Worm (Caenorhabditis elegans): ENCODE measurements around the gene vit-3.

vit-3 gene

DNA sequence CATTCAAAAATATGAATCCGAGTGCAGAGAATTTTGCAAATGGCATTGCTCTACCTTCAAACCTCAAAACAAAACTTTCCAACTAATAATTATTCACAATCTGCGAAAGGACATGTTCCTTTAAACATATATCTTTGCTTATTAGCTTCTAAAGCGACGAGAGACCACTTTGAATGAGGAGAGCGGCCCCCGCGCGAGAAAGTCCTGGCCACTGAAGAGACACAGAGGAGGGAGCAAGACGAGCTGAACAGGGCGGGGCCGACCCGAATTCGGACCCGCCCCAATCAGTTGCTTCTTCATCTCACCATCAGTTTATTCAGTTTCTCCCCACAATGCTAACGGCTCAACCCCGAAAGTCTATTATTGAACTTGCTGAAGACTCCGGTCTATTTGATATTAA is 13.3 kb upstream of the vit-3 start, which contains the start of gene T27A10.2:
Gene T27A10.2, plus strand, starts transcription at position 333 of the 400 bp plus-strand sequence.
- TF ChIP-seq scrt-1 (GFP tag; IDR thresholded peaks at IDR 0.05) (no peak), tbx-37 (GFP tag; conservative IDR thresholded peaks at IDR 0.05) (no peak), ceh-13 (GFP tag; optimal IDR thresholded peaks at IDR 0.05) (no peak), aly-1 (tag; optimal IDR thresholded peaks at IDR 0.05) (no peak), ama-1 (optimal IDR thresholded peaks at IDR 0.05) (no peak), sea-1 (GFP tag; conservative IDR thresholded peaks at IDR 0.05) (no peak), tra-4 (tag; optimal IDR thresholded peaks at IDR 0.05) (no peak), ets-7 (tag; optimal IDR thresholded peaks at IDR 0.05) (no peak)

DNA sequence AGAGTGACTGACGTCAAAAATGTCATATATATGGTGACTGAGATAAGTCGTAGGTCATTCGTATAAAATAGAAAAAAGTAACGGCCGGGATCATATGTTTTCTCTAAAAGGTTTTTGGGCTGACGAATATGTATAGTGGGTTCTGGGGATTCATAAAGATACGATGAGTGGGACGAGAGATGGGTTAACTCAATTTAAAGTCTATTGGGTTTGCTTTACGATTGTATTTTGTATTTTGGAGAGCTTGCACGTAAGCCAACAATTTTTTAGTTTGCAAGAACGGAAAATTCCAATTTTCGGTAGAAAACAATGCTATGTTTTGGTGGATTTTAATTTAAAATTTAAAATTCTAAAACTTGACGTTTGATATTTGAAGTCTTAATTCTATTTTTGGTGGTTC is 12.1 kb upstream of the vit-3 start:
- no peak for TF ChIP-seq flt-1 (GFP tag; IDR thresholded peaks at IDR 0.05)
- no peak for TF ChIP-seq B0310.2 (tag; optimal IDR thresholded peaks at IDR 0.05)
- TF ChIP-seq ceh-36 (tag; optimal IDR thresholded peaks at IDR 0.05): no peak
- TF ChIP-seq aly-1 (tag; optimal IDR thresholded peaks at IDR 0.05): no peak
- no peak for TF ChIP-seq hmbx-1 (tag; optimal IDR thresholded peaks at IDR 0.05)
- no peak for TF ChIP-seq tra-4 (tag; optimal IDR thresholded peaks at IDR 0.05)
- TF ChIP-seq F13C5.2 (tag; optimal IDR thresholded peaks at IDR 0.05): no peak
- TF ChIP-seq hmg-4 (GFP tag; optimal IDR thresholded peaks at IDR 0.05): no peak
- TF ChIP-seq ceh-13 (GFP tag; optimal IDR thresholded peaks at IDR 0.05): no peak
- TF ChIP-seq tbx-37 (GFP tag; conservative IDR thresholded peaks at IDR 0.05): no peak
- TF ChIP-seq ama-1 (optimal IDR thresholded peaks at IDR 0.05): no peak
- no peak for TF ChIP-seq ets-7 (tag; optimal IDR thresholded peaks at IDR 0.05)
- TF ChIP-seq scrt-1 (GFP tag; IDR thresholded peaks at IDR 0.05): no peak
- no peak for TF ChIP-seq sea-1 (GFP tag; conservative IDR thresholded peaks at IDR 0.05)
- no peak for TF ChIP-seq tbx-11 (GFP tag; IDR thresholded peaks at IDR 0.05)
- TF ChIP-seq hnd-1 (tag; optimal IDR thresholded peaks at IDR 0.05): no peak
- no peak for TF ChIP-seq pes-1 (GFP tag; IDR thresholded peaks at IDR 0.05)

- TF ChIP-seq hnd-1 (tag; optimal IDR thresholded peaks at IDR 0.05) (no peak), flt-1 (GFP tag; IDR thresholded peaks at IDR 0.05) (no peak), ama-1 (optimal IDR thresholded peaks at IDR 0.05) (no peak), ets-7 (tag; optimal IDR thresholded peaks at IDR 0.05) (no peak), tbx-37 (GFP tag; conservative IDR thresholded peaks at IDR 0.05) (no peak), sea-1 (GFP tag; conservative IDR thresholded peaks at IDR 0.05) (no peak), B0310.2 (tag; optimal IDR thresholded peaks at IDR 0.05) (no peak), aly-1 (tag; optimal IDR thresholded peaks at IDR 0.05) (no peak), scrt-1 (GFP tag; IDR thresholded peaks at IDR 0.05) (no peak), hmg-4 (GFP tag; optimal IDR thresholded peaks at IDR 0.05) (no peak), hmbx-1 (tag; optimal IDR thresholded peaks at IDR 0.05) (no peak), F13C5.2 (tag; optimal IDR thresholded peaks at IDR 0.05) (no peak)
Measured at ce11 chrX:3583436-3583835, 11.1 kb upstream of the vit-3 start.

ce11 chrX:3581813-3582212 is 9.5 kb upstream of the vit-3 start:
- no peak for TF ChIP-seq tbx-11 (GFP tag; IDR thresholded peaks at IDR 0.05)
- no peak for TF ChIP-seq F13C5.2 (tag; optimal IDR thresholded peaks at IDR 0.05)
- TF ChIP-seq hnd-1 (tag; optimal IDR thresholded peaks at IDR 0.05): no peak
- TF ChIP-seq ets-7 (tag; optimal IDR thresholded peaks at IDR 0.05): no peak
- no peak for TF ChIP-seq ama-1 (optimal IDR thresholded peaks at IDR 0.05)
- no peak for TF ChIP-seq pes-1 (GFP tag; IDR thresholded peaks at IDR 0.05)
- TF ChIP-seq scrt-1 (GFP tag; IDR thresholded peaks at IDR 0.05): no peak
- TF ChIP-seq tra-4 (tag; optimal IDR thresholded peaks at IDR 0.05): no peak
- TF ChIP-seq tbx-37 (GFP tag; conservative IDR thresholded peaks at IDR 0.05): no peak
- TF ChIP-seq ceh-36 (tag; optimal IDR thresholded peaks at IDR 0.05): no peak
- no peak for TF ChIP-seq hmg-4 (GFP tag; optimal IDR thresholded peaks at IDR 0.05)
- TF ChIP-seq ceh-13 (GFP tag; optimal IDR thresholded peaks at IDR 0.05): no peak
- TF ChIP-seq aly-1 (tag; optimal IDR thresholded peaks at IDR 0.05): no peak
- no peak for TF ChIP-seq flt-1 (GFP tag; IDR thresholded peaks at IDR 0.05)
- no peak for TF ChIP-seq hmbx-1 (tag; optimal IDR thresholded peaks at IDR 0.05)
- TF ChIP-seq sea-1 (GFP tag; conservative IDR thresholded peaks at IDR 0.05): no peak
- no peak for TF ChIP-seq B0310.2 (tag; optimal IDR thresholded peaks at IDR 0.05)

DNA sequence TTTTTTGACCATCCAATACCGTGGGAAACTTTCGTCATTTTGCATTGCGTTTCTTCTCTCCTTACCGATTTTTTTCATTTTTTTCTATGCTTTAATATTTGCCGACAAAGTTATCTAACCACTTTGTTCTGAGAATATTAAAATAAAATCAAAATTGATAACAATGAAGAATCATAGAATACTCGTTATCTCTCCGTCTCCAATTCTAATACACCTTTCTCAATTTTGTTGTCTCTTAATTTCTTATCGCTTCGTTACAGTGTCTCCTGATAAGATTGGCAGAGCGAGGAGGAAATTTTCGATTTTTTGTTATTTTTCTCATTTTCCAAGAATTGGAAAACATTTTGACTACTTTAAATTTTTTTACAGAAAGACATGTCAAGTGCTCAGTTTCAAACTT is 3.9 kb upstream of the vit-3 start, which contains the start of gene ckc-1:
Gene ckc-1, plus strand, starts transcription at position 368 of the 400 bp plus-strand sequence.
- TF ChIP-seq sea-1 (GFP tag; conservative IDR thresholded peaks at IDR 0.05) (no peak), pes-1 (GFP tag; IDR thresholded peaks at IDR 0.05) (no peak), B0310.2 (tag; optimal IDR thresholded peaks at IDR 0.05) (no peak)

ce11 chrX:3573482-3573881 is 1.1 kb upstream of the vit-3 start, which contains the start of gene T27A10.5:
Gene T27A10.5, minus strand, starts transcription at chrX:3573582.
- no peak for TF ChIP-seq F13C5.2 (tag; optimal IDR thresholded peaks at IDR 0.05)
- no peak for TF ChIP-seq ama-1 (optimal IDR thresholded peaks at IDR 0.05)
- TF ChIP-seq sea-1 (GFP tag; conservative IDR thresholded peaks at IDR 0.05): no peak
- TF ChIP-seq ceh-13 (GFP tag; optimal IDR thresholded peaks at IDR 0.05): no peak
- no peak for TF ChIP-seq pes-1 (GFP tag; IDR thresholded peaks at IDR 0.05)
- TF ChIP-seq hmg-4 (GFP tag; optimal IDR thresholded peaks at IDR 0.05): no peak
- TF ChIP-seq B0310.2 (tag; optimal IDR thresholded peaks at IDR 0.05): no peak

ce11 chrX:3566856-3567255 is 5.5 kb downstream of the vit-3 start:
- TF ChIP-seq hmbx-1 (tag; optimal IDR thresholded peaks at IDR 0.05): no peak
- no peak for TF ChIP-seq pes-1 (GFP tag; IDR thresholded peaks at IDR 0.05)
- no peak for TF ChIP-seq ceh-13 (GFP tag; optimal IDR thresholded peaks at IDR 0.05)
- TF ChIP-seq sea-1 (GFP tag; conservative IDR thresholded peaks at IDR 0.05): no peak
- no peak for TF ChIP-seq hmg-4 (GFP tag; optimal IDR thresholded peaks at IDR 0.05)
- TF ChIP-seq ama-1 (optimal IDR thresholded peaks at IDR 0.05): no peak
- no peak for TF ChIP-seq flt-1 (GFP tag; IDR thresholded peaks at IDR 0.05)
- no peak for TF ChIP-seq aly-1 (tag; optimal IDR thresholded peaks at IDR 0.05)
- TF ChIP-seq F13C5.2 (tag; optimal IDR thresholded peaks at IDR 0.05): no peak
- TF ChIP-seq tbx-37 (GFP tag; conservative IDR thresholded peaks at IDR 0.05): no peak
- TF ChIP-seq ceh-36 (tag; optimal IDR thresholded peaks at IDR 0.05): no peak
- no peak for TF ChIP-seq tra-4 (tag; optimal IDR thresholded peaks at IDR 0.05)
- no peak for TF ChIP-seq B0310.2 (tag; optimal IDR thresholded peaks at IDR 0.05)
- no peak for TF ChIP-seq ets-7 (tag; optimal IDR thresholded peaks at IDR 0.05)
- TF ChIP-seq scrt-1 (GFP tag; IDR thresholded peaks at IDR 0.05): no peak
- no peak for TF ChIP-seq hnd-1 (tag; optimal IDR thresholded peaks at IDR 0.05)
- TF ChIP-seq tbx-11 (GFP tag; IDR thresholded peaks at IDR 0.05): no peak

Measured in whole organism, early embryonic.